Worm (Caenorhabditis elegans): ENCODE measurements around the gene ZK856.19.

ZK856.19 gene

ce11 chrV:10222007-10222406 lies 17.3 kb upstream of the ZK856.19 start, which contains the start of gene C12D8.20:
Gene C12D8.20, plus strand, starts transcription at chrV:10222307.
- no peak for TF ChIP-seq tra-4 (tag; optimal IDR thresholded peaks at IDR 0.05)
- no peak for TF ChIP-seq flt-1 (GFP tag; IDR thresholded peaks at IDR 0.05)
- no peak for TF ChIP-seq B0310.2 (tag; optimal IDR thresholded peaks at IDR 0.05)
- no peak for TF ChIP-seq ama-1 (optimal IDR thresholded peaks at IDR 0.05)
- TF ChIP-seq ets-7 (tag; optimal IDR thresholded peaks at IDR 0.05) = no peak
- no peak for TF ChIP-seq scrt-1 (GFP tag; IDR thresholded peaks at IDR 0.05)
- no peak for TF ChIP-seq tbx-37 (GFP tag; conservative IDR thresholded peaks at IDR 0.05)
- TF ChIP-seq pes-1 (GFP tag; IDR thresholded peaks at IDR 0.05) = no peak
- no peak for TF ChIP-seq hnd-1 (tag; optimal IDR thresholded peaks at IDR 0.05)
- no peak for TF ChIP-seq ceh-36 (tag; optimal IDR thresholded peaks at IDR 0.05)
- no peak for TF ChIP-seq hmbx-1 (tag; optimal IDR thresholded peaks at IDR 0.05)
- TF ChIP-seq aly-1 (tag; optimal IDR thresholded peaks at IDR 0.05) = no peak
- TF ChIP-seq hmg-4 (GFP tag; optimal IDR thresholded peaks at IDR 0.05) = no peak
- TF ChIP-seq ceh-13 (GFP tag; optimal IDR thresholded peaks at IDR 0.05) = no peak
- no peak for TF ChIP-seq F13C5.2 (tag; optimal IDR thresholded peaks at IDR 0.05)
- no peak for TF ChIP-seq sea-1 (GFP tag; conservative IDR thresholded peaks at IDR 0.05)
- no peak for TF ChIP-seq tbx-11 (GFP tag; IDR thresholded peaks at IDR 0.05)

ce11 chrV:10221317-10221716 lies 16.6 kb upstream of the ZK856.19 start, which contains the start of the genes fipr-5 and fipr-9:
Gene fipr-5, minus strand, starts transcription at chrV:10221417.
Gene fipr-9, plus strand, starts transcription at chrV:10221662.
- TF ChIP-seq tbx-11 (GFP tag; IDR thresholded peaks at IDR 0.05) (no peak), ets-7 (tag; optimal IDR thresholded peaks at IDR 0.05) (no peak), B0310.2 (tag; optimal IDR thresholded peaks at IDR 0.05) (no peak), hnd-1 (tag; optimal IDR thresholded peaks at IDR 0.05) (no peak), scrt-1 (GFP tag; IDR thresholded peaks at IDR 0.05) (no peak), hmg-4 (GFP tag; optimal IDR thresholded peaks at IDR 0.05) (no peak), ama-1 (optimal IDR thresholded peaks at IDR 0.05) (no peak), sea-1 (GFP tag; conservative IDR thresholded peaks at IDR 0.05) (no peak), pes-1 (GFP tag; IDR thresholded peaks at IDR 0.05) (no peak), tbx-37 (GFP tag; conservative IDR thresholded peaks at IDR 0.05) (no peak), hmbx-1 (tag; optimal IDR thresholded peaks at IDR 0.05) (no peak), aly-1 (tag; optimal IDR thresholded peaks at IDR 0.05) (no peak), ceh-36 (tag; optimal IDR thresholded peaks at IDR 0.05) (no peak), F13C5.2 (tag; optimal IDR thresholded peaks at IDR 0.05) (no peak), ceh-13 (GFP tag; optimal IDR thresholded peaks at IDR 0.05) (no peak), tra-4 (tag; optimal IDR thresholded peaks at IDR 0.05) (no peak), flt-1 (GFP tag; IDR thresholded peaks at IDR 0.05) (no peak)

- no peak for TF ChIP-seq sea-1 (GFP tag; conservative IDR thresholded peaks at IDR 0.05)
- TF ChIP-seq ceh-13 (GFP tag; optimal IDR thresholded peaks at IDR 0.05) = no peak
- no peak for TF ChIP-seq tbx-37 (GFP tag; conservative IDR thresholded peaks at IDR 0.05)
- TF ChIP-seq scrt-1 (GFP tag; IDR thresholded peaks at IDR 0.05) = no peak
- no peak for TF ChIP-seq pes-1 (GFP tag; IDR thresholded peaks at IDR 0.05)
- TF ChIP-seq ama-1 (optimal IDR thresholded peaks at IDR 0.05) = no peak
- TF ChIP-seq hmbx-1 (tag; optimal IDR thresholded peaks at IDR 0.05) = no peak
- no peak for TF ChIP-seq hnd-1 (tag; optimal IDR thresholded peaks at IDR 0.05)
- no peak for TF ChIP-seq tra-4 (tag; optimal IDR thresholded peaks at IDR 0.05)
- TF ChIP-seq F13C5.2 (tag; optimal IDR thresholded peaks at IDR 0.05) = no peak
- TF ChIP-seq B0310.2 (tag; optimal IDR thresholded peaks at IDR 0.05) = no peak
- TF ChIP-seq flt-1 (GFP tag; IDR thresholded peaks at IDR 0.05) = no peak
- no peak for TF ChIP-seq tbx-11 (GFP tag; IDR thresholded peaks at IDR 0.05)
- no peak for TF ChIP-seq ets-7 (tag; optimal IDR thresholded peaks at IDR 0.05)
- no peak for TF ChIP-seq ceh-36 (tag; optimal IDR thresholded peaks at IDR 0.05)
- no peak for TF ChIP-seq aly-1 (tag; optimal IDR thresholded peaks at IDR 0.05)
Observed at ce11 chrV:10220605-10221004, 15.9 kb upstream of the ZK856.19 start, which contains the start of gene C12D8.13. Gene C12D8.13, minus strand, starts transcription at chrV:10220705.

- TF ChIP-seq tbx-11 (GFP tag; IDR thresholded peaks at IDR 0.05) (no peak), ceh-36 (tag; optimal IDR thresholded peaks at IDR 0.05) (no peak), flt-1 (GFP tag; IDR thresholded peaks at IDR 0.05) (no peak)
Observed at ce11 chrV:10216724-10217123, 12.0 kb upstream of the ZK856.19 start, which contains the start of gene ZK856.14. Gene ZK856.14, plus strand, starts transcription at chrV:10217024.

- TF ChIP-seq aly-1 (tag; optimal IDR thresholded peaks at IDR 0.05) = no peak
- TF ChIP-seq hnd-1 (tag; optimal IDR thresholded peaks at IDR 0.05) = no peak
- TF ChIP-seq tbx-37 (GFP tag; conservative IDR thresholded peaks at IDR 0.05) = no peak
- no peak for TF ChIP-seq B0310.2 (tag; optimal IDR thresholded peaks at IDR 0.05)
- no peak for TF ChIP-seq flt-1 (GFP tag; IDR thresholded peaks at IDR 0.05)
- no peak for TF ChIP-seq sea-1 (GFP tag; conservative IDR thresholded peaks at IDR 0.05)
- TF ChIP-seq ama-1 (optimal IDR thresholded peaks at IDR 0.05) = no peak
- TF ChIP-seq F13C5.2 (tag; optimal IDR thresholded peaks at IDR 0.05) = no peak
- no peak for TF ChIP-seq pes-1 (GFP tag; IDR thresholded peaks at IDR 0.05)
- no peak for TF ChIP-seq ceh-36 (tag; optimal IDR thresholded peaks at IDR 0.05)
- no peak for TF ChIP-seq tbx-11 (GFP tag; IDR thresholded peaks at IDR 0.05)
- no peak for TF ChIP-seq ceh-13 (GFP tag; optimal IDR thresholded peaks at IDR 0.05)
- TF ChIP-seq tra-4 (tag; optimal IDR thresholded peaks at IDR 0.05) = no peak
Observed at ce11 chrV:10212627-10213026, 7.9 kb upstream of the ZK856.19 start, which contains the start of gene hpo-40. Gene hpo-40, plus strand, starts transcription at chrV:10212927.

ce11 chrV:10212027-10212426 lies 7.3 kb upstream of the ZK856.19 start, which contains the start of gene zhit-3:
Gene zhit-3, minus strand, starts transcription at chrV:10212127.
- no peak for TF ChIP-seq ceh-13 (GFP tag; optimal IDR thresholded peaks at IDR 0.05)
- no peak for TF ChIP-seq tra-4 (tag; optimal IDR thresholded peaks at IDR 0.05)
- no peak for TF ChIP-seq aly-1 (tag; optimal IDR thresholded peaks at IDR 0.05)
- TF ChIP-seq scrt-1 (GFP tag; IDR thresholded peaks at IDR 0.05) = no peak
- TF ChIP-seq tbx-37 (GFP tag; conservative IDR thresholded peaks at IDR 0.05) = no peak
- no peak for TF ChIP-seq hnd-1 (tag; optimal IDR thresholded peaks at IDR 0.05)
- no peak for TF ChIP-seq pes-1 (GFP tag; IDR thresholded peaks at IDR 0.05)
- no peak for TF ChIP-seq hmbx-1 (tag; optimal IDR thresholded peaks at IDR 0.05)
- no peak for TF ChIP-seq B0310.2 (tag; optimal IDR thresholded peaks at IDR 0.05)
- no peak for TF ChIP-seq hmg-4 (GFP tag; optimal IDR thresholded peaks at IDR 0.05)
- no peak for TF ChIP-seq ceh-36 (tag; optimal IDR thresholded peaks at IDR 0.05)
- no peak for TF ChIP-seq sea-1 (GFP tag; conservative IDR thresholded peaks at IDR 0.05)
- no peak for TF ChIP-seq ets-7 (tag; optimal IDR thresholded peaks at IDR 0.05)
- TF ChIP-seq tbx-11 (GFP tag; IDR thresholded peaks at IDR 0.05) = no peak
- TF ChIP-seq flt-1 (GFP tag; IDR thresholded peaks at IDR 0.05) = no peak
- no peak for TF ChIP-seq F13C5.2 (tag; optimal IDR thresholded peaks at IDR 0.05)
- no peak for TF ChIP-seq ama-1 (optimal IDR thresholded peaks at IDR 0.05)

ce11 chrV:10210244-10210643 lies 5.5 kb upstream of the ZK856.19 start, which contains the start of gene tftc-3:
Gene tftc-3, minus strand, starts transcription at chrV:10210344.
- TF ChIP-seq tbx-11 (GFP tag; IDR thresholded peaks at IDR 0.05) = no peak

Measured in whole organism, early embryonic.